Fruit fly (Drosophila melanogaster) whole organism, embryonic: ENCODE results near the gene Gycalpha99B.
A peak's percentile ranks its signal among the peaks of the same experiment; 100 is the strongest.

ENCODE experiments used
- Bgb ChIP-seq: fragments of 200-800 bp; sonication (Bioruptor generic); IDR thresholded peaks from 2 replicates; pipeline ENCODE4 v1.3.6; 2022; ENCODE audit warnings: missing biosample characterization, missing genetic modification characterization; ENCODE audit not compliant: partially characterized antibody
- CG10979 ChIP-seq: fragments of 200-800 bp; sonication (Bioruptor generic); optimal IDR thresholded peaks from 2 replicates; lab custom pipeline; 2018; ENCODE audit warnings: missing biosample characterization, mild to moderate bottlenecking, missing genetic modification characterization, moderate library complexity
- CG11695 ChIP-seq: fragments of 200-800 bp; sonication (Bioruptor generic); IDR thresholded peaks from 3 replicates; pipeline ENCODE4 v1.3.6; 2022; ENCODE audit warnings: missing biosample characterization, missing genetic modification characterization
- CG11696 ChIP-seq: fragments of 200-800 bp; sonication (Bioruptor generic); IDR thresholded peaks from 2 replicates; pipeline ENCODE4 v1.3.6; 2022; ENCODE audit warnings: missing biosample characterization, missing genetic modification characterization
- CG11723 ChIP-seq: fragments of 200-800 bp; sonication (Bioruptor generic); optimal IDR thresholded peaks from 2 replicates; lab custom pipeline; 2017; ENCODE audit warnings: missing biosample characterization, mild to moderate bottlenecking, missing genetic modification characterization
- CG13775 ChIP-seq: fragments of 200-800 bp; sonication (Bioruptor generic); optimal IDR thresholded peaks from 3 replicates; lab custom pipeline; 2017; ENCODE audit warnings: missing biosample characterization, mild to moderate bottlenecking, missing genetic modification characterization
- CG13894 ChIP-seq: fragments of 200-800 bp; sonication (Bioruptor generic); optimal IDR thresholded peaks from 3 replicates; lab custom pipeline; 2018; ENCODE audit warnings: missing biosample characterization, mild to moderate bottlenecking, missing genetic modification characterization, moderate library complexity
- CG15479 ChIP-seq: fragments of 200-800 bp; sonication (Bioruptor generic); optimal IDR thresholded peaks from 3 replicates; lab custom pipeline; 2019; ENCODE audit warnings: missing biosample characterization, mild to moderate bottlenecking, missing genetic modification characterization, moderate library complexity
- CG17829 ChIP-seq: fragments of 200-800 bp; optimal IDR thresholded peaks from 2 replicates; lab custom pipeline; 2019; ENCODE audit warnings: missing biosample characterization, mild to moderate bottlenecking, missing genetic modification characterization, moderate library complexity
- CG18262 ChIP-seq: fragments of 200-800 bp; optimal IDR thresholded peaks from 3 replicates; lab custom pipeline; 2019; ENCODE audit warnings: missing biosample characterization, mild to moderate bottlenecking, missing genetic modification characterization, moderate library complexity
- CG18619 ChIP-seq: fragments of 200-800 bp; sonication (Bioruptor generic); optimal IDR thresholded peaks from 3 replicates; lab custom pipeline; 2017; ENCODE audit warnings: missing biosample characterization, mild to moderate bottlenecking, missing genetic modification characterization
- CG2199 ChIP-seq: fragments of 200-800 bp; sonication (Bioruptor generic); IDR thresholded peaks from 3 replicates; pipeline ENCODE4 v1.3.6; 2022; ENCODE audit warnings: missing biosample characterization, missing genetic modification characterization
- CG30431 ChIP-seq: fragments of 200-800 bp; sonication (Bioruptor generic); optimal IDR thresholded peaks from 2 replicates; lab custom pipeline; 2017; ENCODE audit warnings: missing biosample characterization, missing genetic modification characterization
- CG6654 ChIP-seq: fragments of 200-800 bp; sonication (Bioruptor generic); optimal IDR thresholded peaks from 2 replicates; lab custom pipeline; 2017; ENCODE audit warnings: missing biosample characterization, mild to moderate bottlenecking, missing genetic modification characterization
- CG7271 ChIP-seq: fragments of 200-800 bp; sonication (Bioruptor generic); optimal IDR thresholded peaks from 2 replicates; lab custom pipeline; 2018; ENCODE audit warnings: missing biosample characterization, mild to moderate bottlenecking, missing genetic modification characterization, moderate library complexity
- CG7372 ChIP-seq: fragments of 200-800 bp; sonication (Bioruptor generic); IDR thresholded peaks from 2 replicates; pipeline ENCODE4 v1.3.6; 2022; ENCODE audit warnings: missing biosample characterization, missing genetic modification characterization
- CG7987 ChIP-seq: fragments of 200-800 bp; sonication (Bioruptor generic); optimal IDR thresholded peaks from 2 replicates; lab custom pipeline; 2018; ENCODE audit warnings: missing biosample characterization, mild to moderate bottlenecking, missing genetic modification characterization, moderate library complexity
- D19B ChIP-seq: fragments of 200-800 bp; sonication (Bioruptor generic); optimal IDR thresholded peaks from 2 replicates; lab custom pipeline; 2017; ENCODE audit warnings: missing biosample characterization, mild to moderate bottlenecking, missing genetic modification characterization
- Doc3 ChIP-seq: fragments of 200-800 bp; sonication (Bioruptor generic); IDR thresholded peaks from 3 replicates; pipeline ENCODE4 v1.3.6; 2022; ENCODE audit warnings: missing biosample characterization, missing genetic modification characterization; ENCODE audit not compliant: partially characterized antibody
- Fer2 ChIP-seq: fragments of 200-800 bp; sonication (Bioruptor generic); optimal IDR thresholded peaks from 2 replicates; lab custom pipeline; 2018; ENCODE audit warnings: missing biosample characterization, mild to moderate bottlenecking, missing genetic modification characterization, moderate library complexity
- Gsc ChIP-seq: fragments of 200-800 bp; sonication (Bioruptor generic); IDR thresholded peaks from 2 replicates; pipeline ENCODE4 v1.3.6; 2022; ENCODE audit warnings: missing biosample characterization, missing genetic modification characterization
- Hey ChIP-seq: fragments of 200-800 bp; sonication (Bioruptor generic); optimal IDR thresholded peaks from 3 replicates; lab custom pipeline; 2018; ENCODE audit warnings: missing biosample characterization, mild to moderate bottlenecking, missing genetic modification characterization
- Jarid2 ChIP-seq: fragments of 200-800 bp; sonication (Bioruptor generic); optimal IDR thresholded peaks from 3 replicates; lab custom pipeline; 2017; ENCODE audit warnings: mild to moderate bottlenecking, missing biosample characterization, missing genetic modification reagents, missing genetic modification characterization
- Max ChIP-seq: fragments of 200-800 bp; sonication (Bioruptor generic); optimal IDR thresholded peaks from 2 replicates; lab custom pipeline; 2016; ENCODE audit warnings: missing biosample characterization, mild to moderate bottlenecking, missing genetic modification characterization
- Meics ChIP-seq: fragments of 200-800 bp; sonication (Bioruptor generic); optimal IDR thresholded peaks from 2 replicates; lab custom pipeline; 2017; ENCODE audit warnings: missing biosample characterization, mild to moderate bottlenecking, missing genetic modification characterization
- Oaz ChIP-seq: fragments of 200-800 bp; sonication (Bioruptor generic); IDR thresholded peaks from 2 replicates; pipeline ENCODE4 v1.3.6; 2022; ENCODE audit warnings: missing biosample characterization, missing genetic modification characterization
- Poxn ChIP-seq: fragments of 200-800 bp; sonication (Bioruptor generic); IDR thresholded peaks from 2 replicates; pipeline ENCODE4 v1.3.6; 2022; ENCODE audit warnings: missing biosample characterization, missing genetic modification characterization
- Ssrp ChIP-seq: fragments of 200-800 bp; sonication (Bioruptor generic); optimal IDR thresholded peaks from 2 replicates; lab custom pipeline; 2018; ENCODE audit warnings: missing biosample characterization, mild to moderate bottlenecking, missing genetic modification characterization, moderate library complexity
- Vsx1 ChIP-seq: fragments of 200-800 bp; sonication (Bioruptor generic); optimal IDR thresholded peaks from 2 replicates; lab custom pipeline; 2017; ENCODE audit warnings: missing biosample characterization, mild to moderate bottlenecking, missing genetic modification characterization, missing genetic modification reagents
- ap ChIP-seq: fragments of 200-800 bp; sonication (Bioruptor generic); IDR thresholded peaks from 2 replicates; pipeline ENCODE4 v1.3.6; 2022; ENCODE audit warnings: missing biosample characterization, missing genetic modification characterization
- az2 ChIP-seq: fragments of 200-800 bp; sonication (Bioruptor generic); optimal IDR thresholded peaks from 3 replicates; lab custom pipeline; 2016; ENCODE audit warnings: missing biosample characterization, missing genetic modification characterization
- cg ChIP-seq: fragments of 200-800 bp; sonication (Bioruptor generic); optimal IDR thresholded peaks from 3 replicates; lab custom pipeline; 2019; ENCODE audit warnings: missing biosample characterization, mild to moderate bottlenecking, missing genetic modification characterization, moderate library complexity
- ems ChIP-seq: fragments of 200-800 bp; sonication (Bioruptor generic); optimal IDR thresholded peaks from 3 replicates; lab custom pipeline; 2016; ENCODE audit warnings: missing biosample characterization, missing genetic modification characterization
- en ChIP-seq: fragments of 200-800 bp; sonication (Bioruptor generic); optimal IDR thresholded peaks from 2 replicates; lab custom pipeline; 2016; ENCODE audit warnings: missing biosample characterization, missing genetic modification characterization
- gem ChIP-seq: fragments of 200-800 bp; sonication (Bioruptor generic); optimal IDR thresholded peaks from 2 replicates; lab custom pipeline; 2019; ENCODE audit warnings: missing biosample characterization, mild to moderate bottlenecking, missing genetic modification characterization, moderate library complexity
- gro ChIP-seq: fragments of 200-800 bp; sonication (Bioruptor generic); optimal IDR thresholded peaks from 2 replicates; lab custom pipeline; 2016; ENCODE audit warnings: missing biosample characterization, missing genetic modification characterization
- h ChIP-seq: fragments of >200 bp; optimal IDR thresholded peaks from 2 replicates; lab custom pipeline; 2017
- lbe ChIP-seq: fragments of 200-800 bp; sonication (Bioruptor generic); optimal IDR thresholded peaks from 2 replicates; lab custom pipeline; 2016; ENCODE audit warnings: missing biosample characterization, mild to moderate bottlenecking, missing genetic modification characterization
- nau ChIP-seq: fragments of 200-800 bp; sonication (Bioruptor generic); optimal IDR thresholded peaks from 3 replicates; lab custom pipeline; 2017; ENCODE audit warnings: missing biosample characterization, mild to moderate bottlenecking, missing genetic modification characterization, missing genetic modification reagents
- nom ChIP-seq: fragments of 200-800 bp; sonication (Bioruptor generic); optimal IDR thresholded peaks from 2 replicates; lab custom pipeline; 2017; ENCODE audit warnings: missing biosample characterization, missing genetic modification characterization, mild to moderate bottlenecking, moderate library complexity, missing genetic modification reagents
- pan ChIP-seq, 4 experiments: fragments of >200 bp in 3 of 4; fragments of 200-800 bp in 1 of 4; sonication (Bioruptor generic) in 1 of 4; optimal IDR thresholded peaks in 3 of 4; IDR thresholded peaks in 1 of 4; 2 replicates each; pipeline versions ENCODE4 v1.3.6 to Lab custom; 2017 to 2022; ENCODE audit warnings: missing biosample characterization in 2 of 4, missing genetic modification characterization in 2 of 4, mixed read lengths in 1 of 4
- sima ChIP-seq: fragments of 200-800 bp; sonication (Bioruptor generic); optimal IDR thresholded peaks from 2 replicates; lab custom pipeline; 2016; ENCODE audit warnings: missing biosample characterization, missing genetic modification characterization
- slp2 ChIP-seq: fragments of 200-800 bp; sonication (Bioruptor generic); optimal IDR thresholded peaks from 2 replicates; lab custom pipeline; 2016; ENCODE audit warnings: missing biosample characterization, missing genetic modification characterization
- sna ChIP-seq: fragments of 200-800 bp; sonication (Bioruptor generic); IDR thresholded peaks from 2 replicates; pipeline ENCODE4 v1.3.6; 2022; ENCODE audit warnings: missing biosample characterization, missing genetic modification characterization; ENCODE audit not compliant: partially characterized antibody
- sr ChIP-seq: fragments of 200-800 bp; sonication (Bioruptor generic); IDR thresholded peaks from 3 replicates; pipeline ENCODE4 v1.3.6; 2022; ENCODE audit warnings: missing biosample characterization, missing genetic modification characterization
- tna ChIP-seq: fragments of 200-800 bp; sonication (Bioruptor generic); IDR thresholded peaks from 2 replicates; pipeline ENCODE4 v1.3.6; 2022; ENCODE audit warnings: missing biosample characterization, missing genetic modification characterization; ENCODE audit not compliant: partially characterized antibody
- toy ChIP-seq: fragments of 200-800 bp; sonication (Bioruptor generic); IDR thresholded peaks from 2 replicates; pipeline ENCODE4 v1.3.6; 2022; ENCODE audit warnings: missing biosample characterization, missing genetic modification characterization
- vfl ChIP-seq: fragments of 200-800 bp; sonication (Bioruptor generic); optimal IDR thresholded peaks from 2 replicates; lab custom pipeline; 2016; ENCODE audit warnings: missing biosample characterization, missing genetic modification characterization
- vnd ChIP-seq: fragments of 200-800 bp; sonication (Bioruptor generic); IDR thresholded peaks from 3 replicates; pipeline ENCODE4 v1.3.6; 2022; ENCODE audit warnings: missing biosample characterization, missing genetic modification characterization; ENCODE audit not compliant: partially characterized antibody
- vvl ChIP-seq: fragments of 200-800 bp; sonication (Bioruptor generic); IDR thresholded peaks from 2 replicates; pipeline ENCODE4 v1.3.6; 2022; ENCODE audit warnings: missing biosample characterization, missing genetic modification characterization
- yki ChIP-seq: fragments of >200 bp; optimal IDR thresholded peaks from 3 replicates; lab custom pipeline; 2018
- zen2 ChIP-seq: fragments of 200-800 bp; sonication (Bioruptor generic); IDR thresholded peaks from 3 replicates; pipeline ENCODE4 v1.3.6; 2022; ENCODE audit warnings: missing biosample characterization, missing genetic modification characterization; ENCODE audit not compliant: partially characterized antibody

The Gycalpha99B gene

dm6 chr3R:29690539-29690852, 8.2 kb downstream of the Gycalpha99B start (continued):
- TF ChIP-seq zen2 (no peak), D19B (no peak), gem (tag; lab: Kevin White, UChicago) (peak; percentile 72), CG18619 (GFP tag; lab: Kevin White, UChicago) (no peak), Ssrp (tag; lab: Kevin White, UChicago) (peak; percentile 53), sima (GFP tag; lab: Kevin White, UChicago) (no peak), lbe (GFP tag; lab: Kevin White, UChicago) (no peak), h (lab: Kevin White, UChicago) (no peak), Doc3 (GFP tag; lab: Robert Waterston, UW) (no peak), Max (GFP tag; lab: Kevin White, UChicago) (no peak), nom (GFP tag; lab: Kevin White, UChicago) (no peak), CG13775 (GFP tag; lab: Kevin White, UChicago) (peak; percentile 34), ap (GFP tag; lab: Robert Waterston, UW) (no peak), CG6654 (GFP tag; lab: Kevin White, UChicago) (no peak), Bgb (GFP tag; lab: Robert Waterston, UW) (no peak), Jarid2 (no peak), yki (lab: Kevin White, UChicago) (no peak), CG11723 (peak; percentile 0), sna (GFP tag; lab: Robert Waterston, UW) (no peak), Gsc (no peak), vfl (GFP tag; lab: Kevin White, UChicago) (no peak), Fer2 (tag; lab: Kevin White, UChicago) (no peak), CG30431 (GFP tag; lab: Kevin White, UChicago) (peak; percentile 8), CG11696 (GFP tag; lab: Robert Waterston, UW) (no peak), toy (GFP tag; lab: Robert Waterston, UW) (no peak), en (GFP tag; lab: Kevin White, UChicago) (peak; percentile 16), CG7987 (GFP tag; lab: Kevin White, UChicago) (no peak), Meics (GFP tag; lab: Kevin White, UChicago) (no peak), Hey (no peak), sr (GFP tag; lab: Robert Waterston, UW) (no peak), vnd (no peak), tna (no peak), gro (GFP tag; lab: Kevin White, UChicago) (no peak), CG2199 (GFP tag; lab: Robert Waterston, UW) (no peak), ems (GFP tag; lab: Kevin White, UChicago) (no peak), Poxn (GFP tag; lab: Robert Waterston, UW) (no peak), pan (optimal IDR thresholded peaks at IDR 0.05; lab: Kevin White, UChicago) (no peak), pan (GFP tag; optimal IDR thresholded peaks at IDR 0.05 in 1 of 2, IDR thresholded peaks at IDR 0.05 in 1 of 2) (no peak), Vsx1 (no peak), nau (GFP tag; lab: Kevin White, UChicago) (no peak), CG11695 (GFP tag; lab: Robert Waterston, UW) (no peak), CG15479 (GFP tag; lab: Kevin White, UChicago) (no peak), az2 (peak; percentile 41), cg (no peak), CG18262 (tag; lab: Kevin White, UChicago) (peak; percentile 56), slp2 (GFP tag; lab: Kevin White, UChicago) (peak; percentile 11), CG10979 (tag; lab: Kevin White, UChicago) (peak; percentile 68), vvl (GFP tag; lab: Robert Waterston, UW) (peak; percentile 74), CG13894 (tag; lab: Kevin White, UChicago) (no peak), CG7372 (GFP tag; lab: Robert Waterston, UW) (no peak), Oaz (GFP tag; lab: Robert Waterston, UW) (no peak), CG7271 (tag; lab: Kevin White, UChicago) (no peak), CG17829 (tag; lab: Kevin White, UChicago) (peak; percentile 41)
